Worm (Caenorhabditis elegans) whole organism, L4 larva: ENCODE data around the gene D1025.10.

Experiments
- T26A8.4 ChIP-seq: fragments of 200-800 bp; sonication (Bioruptor generic); IDR thresholded peaks from 2 replicates; pipeline ENCODE4 v1.3.6; 2022; ENCODE audit warnings: missing genetic modification characterization, missing compliant biosample characterization
- Y75B8A.6 ChIP-seq: fragments of 200-800 bp; sonication (Bioruptor generic); IDR thresholded peaks from 2 replicates; pipeline ENCODE4 v1.3.6; 2022; ENCODE audit warnings: missing genetic modification reagents, missing genetic modification characterization, missing compliant biosample characterization
- ZK337.2 ChIP-seq: fragments of 200-800 bp; sonication (Bioruptor generic); IDR thresholded peaks from 2 replicates; pipeline ENCODE4 v1.3.6; 2022; ENCODE audit warnings: missing genetic modification reagents, missing genetic modification characterization, missing compliant biosample characterization
- aly-2 ChIP-seq: sonication (generic microtip); optimal IDR thresholded peaks from 2 replicates; lab custom pipeline; 2018; ENCODE audit warnings: missing biosample characterization, missing genetic modification characterization
- arid-1 ChIP-seq: fragments of 200-800 bp; sonication (Bioruptor generic); conservative IDR thresholded peaks from 2 replicates; pipeline ENCODE4 v1.3.6; 2022; ENCODE audit warnings: missing genetic modification reagents, missing genetic modification characterization, missing compliant biosample characterization
- ceh-32 ChIP-seq: sonication (generic microtip); optimal IDR thresholded peaks from 2 replicates; lab custom pipeline; 2016; ENCODE audit warnings: mild to moderate bottlenecking, missing genetic modification characterization, missing compliant biosample characterization; ENCODE audit not compliant: poor library complexity
- ceh-44 ChIP-seq: fragments of 200-800 bp; sonication (Bioruptor generic); IDR thresholded peaks from 2 replicates; pipeline ENCODE4 v1.3.6; 2022; ENCODE audit warnings: missing genetic modification reagents, missing genetic modification characterization, missing compliant biosample characterization
- ceh-82 ChIP-seq: sonication (generic microtip); optimal IDR thresholded peaks from 2 replicates; lab custom pipeline; 2017; ENCODE audit warnings: missing biosample characterization, missing genetic modification characterization
- cey-2 ChIP-seq: sonication (generic microtip); optimal IDR thresholded peaks from 3 replicates; lab custom pipeline; 2017; ENCODE audit warnings: missing genetic modification characterization, mild to moderate bottlenecking, missing compliant biosample characterization, antibody characterized with exemption, borderline replicate concordance; ENCODE audit not compliant: insufficient read depth
- ctbp-1 ChIP-seq: fragments of 200-800 bp; sonication (Bioruptor generic); IDR thresholded peaks from 2 replicates; pipeline ENCODE4 v1.3.6; 2022; ENCODE audit warnings: missing genetic modification reagents, missing genetic modification characterization, missing compliant biosample characterization
- daf-16 ChIP-seq, 3 experiments: sonication (generic microtip); optimal IDR thresholded peaks; 2 replicates each; lab custom pipeline; 2016 to 2017; ENCODE audit warnings: missing genetic modification characterization in 3 of 3, missing genetic modification reagents in 3 of 3, mild to moderate bottlenecking in 2 of 3, missing compliant biosample characterization in 2 of 3, missing biosample characterization in 1 of 3, moderate library complexity in 1 of 3
- daf-19 ChIP-seq: fragments of 200-800 bp; sonication (Bioruptor generic); conservative IDR thresholded peaks from 2 replicates; pipeline ENCODE4 v1.3.6; 2022; ENCODE audit warnings: missing genetic modification characterization, missing compliant biosample characterization
- daf-8 ChIP-seq: fragments of 200-800 bp; sonication (Bioruptor generic); IDR thresholded peaks from 2 replicates; pipeline ENCODE4 v1.3.6; 2022; ENCODE audit warnings: missing genetic modification characterization, missing compliant biosample characterization
- dmd-8 ChIP-seq: fragments of 200-800 bp; sonication (Bioruptor generic); IDR thresholded peaks from 2 replicates; pipeline ENCODE4 v1.3.6; 2022; ENCODE audit warnings: missing genetic modification characterization, missing compliant biosample characterization
- dpl-1 ChIP-seq: fragments of 150-350 bp; optimal IDR thresholded peaks from 2 replicates; lab custom pipeline; 2014; ENCODE audit warnings: missing biosample characterization, missing genetic modification reagents, missing genetic modification characterization
- egl-27 ChIP-seq: sonication (generic microtip); optimal IDR thresholded peaks from 3 replicates; lab custom pipeline; 2017; ENCODE audit warnings: missing biosample characterization, missing genetic modification reagents, missing genetic modification characterization
- egl-43 ChIP-seq: fragments of 200-800 bp; sonication (Bioruptor generic); IDR thresholded peaks from 2 replicates; pipeline ENCODE4 v1.3.6; 2022; ENCODE audit warnings: missing genetic modification reagents, missing genetic modification characterization, missing compliant biosample characterization
- hmg-1.1 ChIP-seq: fragments of 200-800 bp; sonication (Bioruptor generic); IDR thresholded peaks from 2 replicates; pipeline ENCODE4 v1.3.6; 2022; ENCODE audit warnings: missing genetic modification reagents, missing genetic modification characterization, missing compliant biosample characterization
- lin-15B ChIP-seq: fragments of 150-350 bp; sonication (generic microtip); optimal IDR thresholded peaks from 3 replicates; lab custom pipeline; 2014; ENCODE audit warnings: missing biosample characterization, missing genetic modification characterization
- mdl-1 ChIP-seq, 2 experiments: fragments of 150-350 bp in 1 of 2; sonication (generic microtip) in 1 of 2; optimal IDR thresholded peaks; 2 replicates each; lab custom pipeline; 2014 to 2017; ENCODE audit warnings: missing biosample characterization in 2 of 2, missing genetic modification characterization in 2 of 2
- mdt-29 ChIP-seq: fragments of 200-800 bp; sonication (Bioruptor generic); IDR thresholded peaks from 2 replicates; pipeline ENCODE4 v1.3.6; 2022; ENCODE audit warnings: missing genetic modification reagents, missing genetic modification characterization, missing compliant biosample characterization
- mes-2 ChIP-seq: sonication (generic microtip); optimal IDR thresholded peaks from 2 replicates; lab custom pipeline; 2016; ENCODE audit warnings: missing genotype, mild to moderate bottlenecking, missing genetic modification characterization, missing compliant biosample characterization; ENCODE audit not compliant: poor library complexity, severe bottlenecking
- mxl-2 ChIP-seq: fragments of 200-800 bp; sonication (Bioruptor generic); conservative IDR thresholded peaks from 2 replicates; pipeline ENCODE4 v1.3.6; 2022; ENCODE audit warnings: missing genetic modification reagents, missing genetic modification characterization, missing compliant biosample characterization
- nhr-11 ChIP-seq: fragments of 150-350 bp; optimal IDR thresholded peaks from 2 replicates; lab custom pipeline; 2014; ENCODE audit warnings: missing biosample characterization, missing genetic modification characterization
- nhr-28 ChIP-seq: fragments of 150-350 bp; optimal IDR thresholded peaks from 2 replicates; lab custom pipeline; 2014; ENCODE audit warnings: missing biosample characterization, missing genetic modification characterization
- nhr-48 ChIP-seq: sonication (generic microtip); optimal IDR thresholded peaks from 2 replicates; lab custom pipeline; 2016; ENCODE audit warnings: mild to moderate bottlenecking, missing genetic modification characterization, missing compliant biosample characterization
- nhr-6 ChIP-seq: fragments of 150-350 bp; optimal IDR thresholded peaks from 2 replicates; lab custom pipeline; 2014; ENCODE audit warnings: missing biosample characterization, missing genetic modification characterization
- pqm-1 ChIP-seq: sonication (generic microtip); optimal IDR thresholded peaks from 2 replicates; lab custom pipeline; 2017; ENCODE audit warnings: missing biosample characterization, missing genetic modification characterization
- sdz-12 ChIP-seq: fragments of 200-800 bp; sonication (Bioruptor generic); optimal IDR thresholded peaks from 2 replicates; lab custom pipeline; 2018; ENCODE audit warnings: mild to moderate bottlenecking, missing genetic modification characterization, missing compliant biosample characterization
- snpc-1.2 ChIP-seq: fragments of 200-800 bp; sonication (Bioruptor generic); IDR thresholded peaks from 2 replicates; pipeline ENCODE4 v1.3.6; 2022; ENCODE audit warnings: missing genetic modification reagents, missing genetic modification characterization, missing compliant biosample characterization
- snpc-4 ChIP-seq: fragments of 150-350 bp; optimal IDR thresholded peaks from 2 replicates; lab custom pipeline; 2014; ENCODE audit warnings: missing biosample characterization, missing genetic modification characterization
- unc-130 ChIP-seq: sonication (generic microtip); optimal IDR thresholded peaks from 2 replicates; lab custom pipeline; 2016; ENCODE audit warnings: missing genetic modification reagents, missing genetic modification characterization, missing compliant biosample characterization
- vab-7 ChIP-seq: fragments of 200-800 bp; sonication (Bioruptor generic); IDR thresholded peaks from 2 replicates; pipeline ENCODE4 v1.3.6; 2022; ENCODE audit warnings: missing genetic modification reagents, missing genetic modification characterization, missing compliant biosample characterization
- zag-1 ChIP-seq: fragments of 150-350 bp; optimal IDR thresholded peaks from 2 replicates; lab custom pipeline; 2014; ENCODE audit warnings: missing biosample characterization, missing genetic modification characterization
- zfp-2 ChIP-seq: sonication (generic microtip); optimal IDR thresholded peaks from 2 replicates; lab custom pipeline; 2016; ENCODE audit warnings: mild to moderate bottlenecking, missing genetic modification characterization, missing compliant biosample characterization
- zfp-3 ChIP-seq: fragments of 200-800 bp; sonication (Bioruptor generic); conservative IDR thresholded peaks from 2 replicates; pipeline ENCODE4 v1.3.6; 2022; ENCODE audit warnings: missing genetic modification reagents, missing genetic modification characterization, missing compliant biosample characterization
- zip-11 ChIP-seq: fragments of 200-800 bp; sonication (Bioruptor generic); IDR thresholded peaks from 2 replicates; pipeline ENCODE4 v1.3.6; 2022; ENCODE audit warnings: missing genetic modification characterization, missing compliant biosample characterization
- zip-2 ChIP-seq: fragments of 150-350 bp; optimal IDR thresholded peaks from 2 replicates; lab custom pipeline; 2014; ENCODE audit warnings: missing biosample characterization, missing genetic modification characterization
- ztf-11 ChIP-seq: fragments of 150-350 bp; optimal IDR thresholded peaks from 2 replicates; lab custom pipeline; 2014; ENCODE audit warnings: missing biosample characterization, missing genetic modification characterization
- ztf-7 ChIP-seq: fragments of 150-350 bp; optimal IDR thresholded peaks from 2 replicates; lab custom pipeline; 2014; ENCODE audit warnings: missing biosample characterization, missing genetic modification characterization

D1025.10 gene

ce11 chrX:14525325-14526305 is 9.0 kb downstream of the D1025.10 start (continued):
- peak; percentile 94 for TF ChIP-seq mdt-29 (GFP tag; lab: Robert Waterston, UW)
- TF ChIP-seq dmd-8: peak; percentile 79; the same call in 1 of the 2 replicates
- peak; percentile 78; the same call in 1 of the 2 replicates for TF ChIP-seq zip-11 (GFP tag; lab: Robert Waterston, UW)
- TF ChIP-seq vab-7 (GFP tag; lab: Robert Waterston, UW): peak; percentile 98
- peak; percentile 80 for TF ChIP-seq nhr-6 (tag; lab: Kevin White, UChicago)
- TF ChIP-seq arid-1 (GFP tag; lab: Robert Waterston, UW): peak; percentile 96
- TF ChIP-seq aly-2 (tag; lab: Kevin White, UChicago): peak; percentile 37
- TF ChIP-seq mdl-1 (tag; optimal IDR thresholded peaks at IDR 0.05; lab: Kevin White, UChicago): peak; percentile 89 to 98
- peak; percentile 88 for TF ChIP-seq zfp-2 (tag; lab: Kevin White, UChicago)
- TF ChIP-seq ctbp-1 (GFP tag; lab: Robert Waterston, UW): peak; percentile 99
- peak; percentile 92 for TF ChIP-seq ZK337.2 (GFP tag; lab: Robert Waterston, UW)
- peak; percentile 88 for TF ChIP-seq nhr-28 (tag; lab: Kevin White, UChicago)
- peak; percentile 62 for TF ChIP-seq snpc-4 (tag; lab: Kevin White, UChicago)
- TF ChIP-seq daf-16 (GFP tag; optimal IDR thresholded peaks at IDR 0.05; lab: Kevin White, UChicago): peak; percentile 96 to 99
- TF ChIP-seq daf-16 (tag; optimal IDR thresholded peaks at IDR 0.05; lab: Kevin White, UChicago): peak; percentile 97
- peak; percentile 62 for TF ChIP-seq mxl-2 (GFP tag; lab: Robert Waterston, UW)
- peak; percentile 98 for TF ChIP-seq zip-2 (tag; lab: Kevin White, UChicago)
- TF ChIP-seq hmg-1.1 (GFP tag; lab: Robert Waterston, UW): peak; percentile 100
- TF ChIP-seq Y75B8A.6 (GFP tag; lab: Robert Waterston, UW): peak; percentile 92; the same call in 1 of the 2 replicates
- TF ChIP-seq nhr-11: peak; percentile 99
- TF ChIP-seq mes-2: peak; percentile 99
- peak; percentile 91 for TF ChIP-seq ztf-11 (tag; lab: Kevin White, UChicago)
- TF ChIP-seq zfp-3 (GFP tag; lab: Robert Waterston, UW): peak; percentile 99
- peak; percentile 71 for TF ChIP-seq sdz-12 (GFP tag; lab: Kevin White, UChicago)
- TF ChIP-seq daf-19 (GFP tag; lab: Robert Waterston, UW): peak; percentile 99
- TF ChIP-seq zag-1 (tag; lab: Kevin White, UChicago): peak; percentile 98
- TF ChIP-seq dpl-1 (GFP tag; lab: Kevin White, UChicago): peak; percentile 76
- TF ChIP-seq nhr-48 (tag; lab: Kevin White, UChicago): peak; percentile 97
- peak; percentile 41; the same call in 1 of the 2 replicates for TF ChIP-seq snpc-1.2 (GFP tag; lab: Robert Waterston, UW)
- TF ChIP-seq cey-2 (tag; lab: Kevin White, UChicago): peak; percentile 33
- no peak for TF ChIP-seq egl-27 (tag; lab: Kevin White, UChicago)
- peak; percentile 92 for TF ChIP-seq ceh-32 (tag; lab: Kevin White, UChicago)
- 0 out of 2 replicates have a peak, but pooled peaks have one; percentile 45 for TF ChIP-seq ceh-44 (GFP tag; lab: Robert Waterston, UW)
- TF ChIP-seq lin-15B (tag; lab: Kevin White, UChicago): peak; percentile 71
- peak; percentile 68; the same call in 1 of the 2 replicates for TF ChIP-seq daf-8
- TF ChIP-seq unc-130 (GFP tag; lab: Kevin White, UChicago): no peak
- TF ChIP-seq T26A8.4 (GFP tag; lab: Robert Waterston, UW): peak; percentile 100
- TF ChIP-seq egl-43 (GFP tag; lab: Robert Waterston, UW): peak; percentile 99
- peak; percentile 67 for TF ChIP-seq pqm-1 (tag; lab: Kevin White, UChicago)
- TF ChIP-seq ztf-7 (tag; lab: Kevin White, UChicago): peak; percentile 96
- peak; percentile 84 for TF ChIP-seq ceh-82
- TF ChIP-seq, all 104 proteins: peak for 96
